Fruit fly (Drosophila melanogaster): ENCODE results near the gene CG6418.

The CG6418 gene

dm6 chr3L:10861657-10862543 lies 16.9 kb downstream of the CG6418 start (continued):
- TF ChIP-seq CG13123 (GFP tag; optimal IDR thresholded peaks at IDR 0.05) = no peak
- peak; percentile 62 for TF ChIP-seq CG18599 (GFP tag; optimal IDR thresholded peaks at IDR 0.05)
- TF ChIP-seq fd64A (GFP tag; optimal IDR thresholded peaks at IDR 0.05) = no peak
- no peak for TF ChIP-seq vfl (GFP tag; optimal IDR thresholded peaks at IDR 0.05)
- no peak for TF ChIP-seq crc (GFP tag; optimal IDR thresholded peaks at IDR 0.05)
- no peak for TF ChIP-seq gcm (GFP tag; optimal IDR thresholded peaks at IDR 0.05)
- no peak for TF ChIP-seq CG31441 (GFP tag; IDR thresholded peaks at IDR 0.05)
- TF ChIP-seq ro (GFP tag; IDR thresholded peaks at IDR 0.05) = no peak
- TF ChIP-seq Antp (GFP tag; optimal IDR thresholded peaks at IDR 0.05) = peak; percentile 35
- TF ChIP-seq CrebB (tag; optimal IDR thresholded peaks at IDR 0.05) = no peak
- no peak for TF ChIP-seq Lpt (GFP tag; optimal IDR thresholded peaks at IDR 0.05)
- no peak for TF ChIP-seq D (optimal IDR thresholded peaks at IDR 0.05)
- no peak for TF ChIP-seq D (GFP tag; optimal IDR thresholded peaks at IDR 0.05)
- no peak for TF ChIP-seq CG16815 (GFP tag; optimal IDR thresholded peaks at IDR 0.05)
- TF ChIP-seq CG10321 (GFP tag; IDR thresholded peaks at IDR 0.05) = no peak
- no peak for TF ChIP-seq CG14860 (GFP tag; IDR thresholded peaks at IDR 0.05; ENCODE audit: partially characterized antibody)
- TF ChIP-seq CG6175 (GFP tag; IDR thresholded peaks at IDR 0.05) = no peak
- TF ChIP-seq knrl (GFP tag; IDR thresholded peaks at IDR 0.05; ENCODE audit: partially characterized antibody) = no peak
- TF ChIP-seq CG10979 (tag; optimal IDR thresholded peaks at IDR 0.05) = no peak
- TF ChIP-seq chn (GFP tag; optimal IDR thresholded peaks at IDR 0.05) = peak; percentile 20
- TF ChIP-seq al (GFP tag; IDR thresholded peaks at IDR 0.05) = no peak
- TF ChIP-seq CG33557 (GFP tag; optimal IDR thresholded peaks at IDR 0.05) = no peak
- TF ChIP-seq NC2β (GFP tag; optimal IDR thresholded peaks at IDR 0.05) = no peak
- TF ChIP-seq Gug (GFP tag; IDR thresholded peaks at IDR 0.05) = peak; percentile 17; the same call in 1 of the 4 replicates
- TF ChIP-seq br (optimal IDR thresholded peaks at IDR 0.05) = no peak
- TF ChIP-seq Bteb2 (GFP tag; optimal IDR thresholded peaks at IDR 0.05) = no peak
- TF ChIP-seq CG1602 (GFP tag; optimal IDR thresholded peaks at IDR 0.05) = no peak
- peak; percentile 80 for TF ChIP-seq Med (GFP tag)
- TF ChIP-seq CG11504 (tag; optimal IDR thresholded peaks at IDR 0.05) = no peak
- no peak for TF ChIP-seq chinmo (GFP tag; IDR thresholded peaks at IDR 0.05; ENCODE audit: partially characterized antibody)
- no peak for TF ChIP-seq prd (optimal IDR thresholded peaks at IDR 0.05)
- 0 out of 3 replicates have a peak, but pooled peaks have one; percentile 18 for TF ChIP-seq prd (GFP tag; IDR thresholded peaks at IDR 0.05)
- 0 out of 3 replicates have a peak, but pooled peaks have one; percentile 37 for TF ChIP-seq Opbp (GFP tag; IDR thresholded peaks at IDR 0.05; ENCODE audit: partially characterized antibody)
- no peak for TF ChIP-seq sima (GFP tag; optimal IDR thresholded peaks at IDR 0.05)
- no peak for TF ChIP-seq trem (tag; optimal IDR thresholded peaks at IDR 0.05)
- no peak for TF ChIP-seq fd96Cb (tag; optimal IDR thresholded peaks at IDR 0.05)
- no peak for TF ChIP-seq ara (GFP tag; IDR thresholded peaks at IDR 0.05)
- TF ChIP-seq NC2α (GFP tag; optimal IDR thresholded peaks at IDR 0.05) = no peak
- TF ChIP-seq vvl (GFP tag; IDR thresholded peaks at IDR 0.05) = no peak; the same call in 1 of the 2 replicates
- no peak for TF ChIP-seq CG9727 (GFP tag; optimal IDR thresholded peaks at IDR 0.05)
- peak; percentile 27; the same call in 1 of the 2 replicates for TF ChIP-seq sob (GFP tag; IDR thresholded peaks at IDR 0.05)
- TF ChIP-seq mld (GFP tag; IDR thresholded peaks at IDR 0.05; ENCODE audit: partially characterized antibody) = no peak
- TF ChIP-seq CG9437 (GFP tag; optimal IDR thresholded peaks at IDR 0.05) = no peak
- TF ChIP-seq Dref (GFP tag; IDR thresholded peaks at IDR 0.05) = no peak
- TF ChIP-seq oc (tag; optimal IDR thresholded peaks at IDR 0.05) = no peak
- no peak for TF ChIP-seq CG1024 (GFP tag; IDR thresholded peaks at IDR 0.05)
- peak; percentile 36 for TF ChIP-seq CG15269 (tag; optimal IDR thresholded peaks at IDR 0.05)
- no peak for TF ChIP-seq CG34376 (GFP tag; optimal IDR thresholded peaks at IDR 0.05)
- TF ChIP-seq ash1 (GFP tag; optimal IDR thresholded peaks at IDR 0.05) = no peak
- TF ChIP-seq danr (GFP tag; IDR thresholded peaks at IDR 0.05) = no peak
